Worm (Caenorhabditis elegans): ENCODE measurements around the gene C16A3.2.

- TF ChIP-seq M03D4.4 (tag; optimal IDR thresholded peaks at IDR 0.05), result no peak
- TF ChIP-seq nhr-237 (tag; optimal IDR thresholded peaks at IDR 0.05), result no peak
- no peak for TF ChIP-seq ztf-11 (tag; optimal IDR thresholded peaks at IDR 0.05)
- no peak for TF ChIP-seq snpc-4 (tag; optimal IDR thresholded peaks at IDR 0.05)
- no peak for TF ChIP-seq blmp-1 (tag; optimal IDR thresholded peaks at IDR 0.05)
- TF ChIP-seq mep-1 (tag; optimal IDR thresholded peaks at IDR 0.05), result no peak
- TF ChIP-seq unc-62 (GFP tag; optimal IDR thresholded peaks at IDR 0.05), result no peak
- TF ChIP-seq pha-4 (tag; optimal IDR thresholded peaks at IDR 0.05), result no peak
- no peak for TF ChIP-seq nhr-2 (tag; optimal IDR thresholded peaks at IDR 0.05)
- no peak for TF ChIP-seq sem-2 (GFP tag; optimal IDR thresholded peaks at IDR 0.05)
Observed at ce11 chrIII:6390644-6391043, 1.0 kb downstream of the C16A3.2 start, which contains the start of gene smrc-1.
